Fruit fly (Drosophila melanogaster) whole organism, pupa: Measurements from ENCODE around the gene Mettl5.

Experiments used
- EcR ChIP-seq: fragments of 200-800 bp; sonication (Bioruptor generic); optimal IDR thresholded peaks from 3 replicates; lab custom pipeline; 2019; ENCODE audit warnings: missing biosample characterization, missing genetic modification characterization, mild to moderate bottlenecking, moderate library complexity, missing genetic modification reagents
- Ets98B ChIP-seq: fragments of 200-800 bp; sonication (Bioruptor generic); IDR thresholded peaks from 2 replicates; pipeline ENCODE4 v1.3.6; 2022; ENCODE audit warnings: missing biosample characterization, missing genetic modification characterization
- fd96Ca ChIP-seq: fragments of 200-800 bp; sonication (Bioruptor generic); IDR thresholded peaks from 3 replicates; pipeline ENCODE4 v1.3.6; 2022; ENCODE audit warnings: missing biosample characterization, missing genetic modification characterization

DNA sequence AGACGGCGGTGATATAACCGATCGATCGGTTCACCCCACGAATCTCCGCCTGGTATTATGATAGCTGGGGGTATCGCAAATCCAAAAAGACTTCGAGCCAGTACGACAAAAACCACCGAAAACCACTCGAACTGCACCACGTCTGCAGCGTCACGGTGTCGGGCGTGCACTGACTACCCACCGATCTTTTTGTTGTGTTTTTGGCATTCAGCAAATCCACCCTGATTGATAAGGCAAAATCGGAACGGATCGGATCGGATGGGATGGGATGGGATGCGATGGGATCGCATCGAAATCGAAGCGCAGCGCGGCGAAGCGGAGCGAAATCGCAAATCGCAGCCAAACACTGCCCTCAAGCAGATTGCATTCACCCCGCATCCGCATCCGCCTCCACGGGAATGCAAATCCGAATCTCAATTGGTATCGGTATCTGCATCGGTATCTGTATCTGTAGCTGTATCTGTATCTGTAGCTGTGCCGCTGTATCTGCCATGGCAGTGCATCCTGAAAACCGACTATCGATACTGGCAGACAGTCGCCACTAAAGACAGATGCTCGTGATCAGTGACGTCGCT lies 24.9 kb downstream of the Mettl5 start:
- TF ChIP-seq EcR (GFP tag; lab: Kevin White, UChicago) (no peak), fd96Ca (no peak), Ets98B (GFP tag; lab: Robert Waterston, UW) (no peak)
